Worm (Caenorhabditis elegans) whole organism, young adult: Measurements from ENCODE around the gene cec-6.

Experiments
- B0336.3 ChIP-seq: fragments of 200-800 bp; sonication (Bioruptor generic); IDR thresholded peaks from 2 replicates; pipeline ENCODE4 v1.3.6; 2022; ENCODE audit warnings: missing genetic modification characterization, missing compliant biosample characterization
- C17E4.6 ChIP-seq: fragments of 200-800 bp; sonication (Bioruptor generic); IDR thresholded peaks from 2 replicates; pipeline ENCODE4 v1.3.6; 2022; ENCODE audit warnings: missing genetic modification reagents, missing genetic modification characterization, missing compliant biosample characterization
- F23B12.7 ChIP-seq: sonication (generic microtip); optimal IDR thresholded peaks from 2 replicates; lab custom pipeline; 2017; ENCODE audit warnings: missing genetic modification characterization, mild to moderate bottlenecking, missing compliant biosample characterization, antibody characterized with exemption, moderate library complexity; ENCODE audit not compliant: insufficient read depth
- F39B2.1 ChIP-seq: fragments of 200-800 bp; sonication (Bioruptor generic); IDR thresholded peaks from 2 replicates; pipeline ENCODE4 v1.3.6; 2022; ENCODE audit warnings: missing genetic modification reagents, missing genetic modification characterization, missing compliant biosample characterization
- F55B11.4 ChIP-seq: sonication (generic microtip); optimal IDR thresholded peaks from 2 replicates; lab custom pipeline; 2016; ENCODE audit warnings: missing compliant biosample characterization, missing genetic modification characterization, borderline replicate concordance; ENCODE audit not compliant: insufficient read depth
- K11D2.4 ChIP-seq: fragments of 200-800 bp; sonication (Bioruptor generic); IDR thresholded peaks from 2 replicates; pipeline ENCODE4 v1.3.6; 2022; ENCODE audit warnings: missing genetic modification reagents, missing genetic modification characterization, missing compliant biosample characterization
- Y95B8A.8 ChIP-seq: fragments of 200-800 bp; sonication (Bioruptor generic); IDR thresholded peaks from 2 replicates; pipeline ENCODE4 v1.3.6; 2022; ENCODE audit warnings: missing genetic modification reagents, missing genetic modification characterization, missing compliant biosample characterization
- aptf-2 ChIP-seq: fragments of 200-800 bp; sonication (Bioruptor generic); conservative IDR thresholded peaks from 2 replicates; pipeline ENCODE4 v1.3.6; 2022; ENCODE audit warnings: missing genetic modification reagents, missing genetic modification characterization, missing compliant biosample characterization
- athp-1 ChIP-seq: sonication (generic microtip); optimal IDR thresholded peaks from 2 replicates; lab custom pipeline; 2017; ENCODE audit warnings: mild to moderate bottlenecking, missing genetic modification characterization, missing compliant biosample characterization
- attf-5 ChIP-seq: fragments of 200-800 bp; sonication (Bioruptor generic); optimal IDR thresholded peaks from 2 replicates; lab custom pipeline; 2018; ENCODE audit warnings: mild to moderate bottlenecking, missing genetic modification characterization, missing compliant biosample characterization
- bed-1 ChIP-seq: fragments of 200-800 bp; sonication (Bioruptor generic); IDR thresholded peaks from 2 replicates; pipeline ENCODE4 v1.3.6; 2022; ENCODE audit warnings: missing genetic modification reagents, missing genetic modification characterization, missing compliant biosample characterization
- cebp-1 ChIP-seq, 2 experiments: fragments of 200-800 bp in 1 of 2; sonication (Bioruptor generic) in 1 of 2; sonication (generic microtip) in 1 of 2; IDR thresholded peaks in 1 of 2; optimal IDR thresholded peaks in 1 of 2; 2 replicates each; pipeline versions ENCODE4 v1.3.6 to Lab custom; 2017 to 2022; ENCODE audit warnings: missing compliant biosample characterization in 2 of 2, missing genetic modification characterization in 2 of 2, mild to moderate bottlenecking in 1 of 2, missing genetic modification reagents in 1 of 2, moderate library complexity in 1 of 2
- cebp-2 ChIP-seq: fragments of 200-800 bp; sonication (Bioruptor generic); IDR thresholded peaks from 2 replicates; pipeline ENCODE4 v1.3.6; 2022; ENCODE audit warnings: missing genetic modification characterization, missing compliant biosample characterization
- ceh-40 ChIP-seq: fragments of 200-800 bp; sonication (Bioruptor generic); IDR thresholded peaks from 2 replicates; pipeline ENCODE4 v1.3.6; 2022; ENCODE audit warnings: missing genetic modification characterization, missing compliant biosample characterization
- chd-7 ChIP-seq: sonication (generic microtip); optimal IDR thresholded peaks from 2 replicates; lab custom pipeline; 2016; ENCODE audit warnings: mild to moderate bottlenecking, missing genetic modification characterization, moderate library complexity, missing compliant biosample characterization
- dox-1 ChIP-seq: fragments of 200-800 bp; sonication (Bioruptor generic); IDR thresholded peaks from 2 replicates; pipeline ENCODE4 v1.3.6; 2022; ENCODE audit warnings: missing genetic modification reagents, missing genetic modification characterization, missing compliant biosample characterization
- egl-44 ChIP-seq: fragments of 200-800 bp; sonication (Bioruptor generic); IDR thresholded peaks from 2 replicates; pipeline ENCODE4 v1.3.6; 2022; ENCODE audit warnings: missing genetic modification reagents, missing genetic modification characterization, missing compliant biosample characterization
- ekl-4 ChIP-seq: fragments of 200-800 bp; sonication (Bioruptor generic); IDR thresholded peaks from 2 replicates; pipeline ENCODE4 v1.3.6; 2022; ENCODE audit warnings: missing genetic modification reagents, missing genetic modification characterization, missing compliant biosample characterization
- ets-4 ChIP-seq: fragments of 200-800 bp; sonication (Bioruptor generic); optimal IDR thresholded peaks from 2 replicates; lab custom pipeline; 2018; ENCODE audit warnings: mild to moderate bottlenecking, missing genetic modification characterization, missing compliant biosample characterization
- gei-17 ChIP-seq: fragments of 200-800 bp; sonication (Bioruptor generic); optimal IDR thresholded peaks from 2 replicates; lab custom pipeline; 2018; ENCODE audit warnings: mild to moderate bottlenecking, missing genetic modification characterization, missing compliant biosample characterization
- hlh-26 ChIP-seq: fragments of 200-800 bp; sonication (Bioruptor generic); conservative IDR thresholded peaks from 2 replicates; pipeline ENCODE4 v1.3.6; 2022; ENCODE audit warnings: missing genetic modification reagents, missing genetic modification characterization, missing compliant biosample characterization
- hsf-1 ChIP-seq: fragments of 200-800 bp; sonication (Bioruptor generic); IDR thresholded peaks from 2 replicates; pipeline ENCODE4 v1.3.6; 2022; ENCODE audit warnings: missing genetic modification reagents, missing genetic modification characterization, missing compliant biosample characterization
- let-607 ChIP-seq, 2 experiments: fragments of 200-800 bp in 1 of 2; sonication (Bioruptor generic) in 1 of 2; sonication (generic microtip) in 1 of 2; optimal IDR thresholded peaks; 2 replicates each; lab custom pipeline; 2016 to 2018; ENCODE audit warnings: mild to moderate bottlenecking in 2 of 2, missing compliant biosample characterization in 2 of 2, missing genetic modification characterization in 2 of 2, moderate library complexity in 2 of 2, missing genotype in 1 of 2
- lin-35 ChIP-seq, 3 experiments: fragments of 150-350 bp in 2 of 3; sonication (generic microtip) in 1 of 3; optimal IDR thresholded peaks; 2 replicates each; lab custom pipeline; 2014 to 2018; ENCODE audit warnings: missing biosample characterization in 3 of 3, missing genetic modification characterization in 3 of 3, missing genetic modification reagents in 3 of 3
- lin-40 ChIP-seq: sonication (generic microtip); optimal IDR thresholded peaks from 2 replicates; lab custom pipeline; 2016; ENCODE audit warnings: missing genetic modification characterization, mild to moderate bottlenecking, missing compliant biosample characterization, missing genotype, missing genetic modification reagents
- lin-54 ChIP-seq: fragments of 200-800 bp; sonication (Bioruptor generic); optimal IDR thresholded peaks from 2 replicates; lab custom pipeline; 2018; ENCODE audit warnings: mild to moderate bottlenecking, missing genetic modification characterization, missing compliant biosample characterization
- lir-1 ChIP-seq: fragments of 200-800 bp; sonication (Bioruptor generic); conservative IDR thresholded peaks from 2 replicates; pipeline ENCODE4 v1.3.6; 2022; ENCODE audit warnings: missing genetic modification reagents, missing genetic modification characterization, missing compliant biosample characterization
- madf-10 ChIP-seq: sonication (generic microtip); optimal IDR thresholded peaks from 2 replicates; lab custom pipeline; 2016; ENCODE audit warnings: mild to moderate bottlenecking, missing genetic modification characterization, missing compliant biosample characterization
- mcd-1 ChIP-seq: fragments of 200-800 bp; sonication (Bioruptor generic); IDR thresholded peaks from 2 replicates; pipeline ENCODE4 v1.3.6; 2022; ENCODE audit warnings: missing genetic modification reagents, missing genetic modification characterization, missing compliant biosample characterization
- nhr-179 ChIP-seq: sonication (generic microtip); optimal IDR thresholded peaks from 2 replicates; lab custom pipeline; 2016; ENCODE audit warnings: mild to moderate bottlenecking, missing genetic modification characterization, missing compliant biosample characterization
- nhr-80 ChIP-seq: sonication (generic microtip); optimal IDR thresholded peaks from 2 replicates; lab custom pipeline; 2016; ENCODE audit warnings: missing genetic modification characterization, missing compliant biosample characterization
- nhr-90 ChIP-seq: sonication (generic microtip); optimal IDR thresholded peaks from 2 replicates; lab custom pipeline; 2016; ENCODE audit warnings: missing genotype, mild to moderate bottlenecking, missing genetic modification characterization, missing compliant biosample characterization
- pbrm-1 ChIP-seq: fragments of 200-800 bp; sonication (Bioruptor generic); IDR thresholded peaks from 2 replicates; pipeline ENCODE4 v1.3.6; 2022; ENCODE audit warnings: missing genetic modification reagents, missing genetic modification characterization, missing compliant biosample characterization
- pha-4 ChIP-seq: fragments of 150-350 bp; sonication (generic microtip); optimal IDR thresholded peaks from 2 replicates; lab custom pipeline; 2014; ENCODE audit warnings: missing biosample characterization, missing genetic modification reagents, missing genetic modification characterization
- repo-1 ChIP-seq: sonication (generic microtip); optimal IDR thresholded peaks from 2 replicates; lab custom pipeline; 2017; ENCODE audit warnings: mild to moderate bottlenecking, missing genetic modification characterization, missing compliant biosample characterization
- sdz-38 ChIP-seq: sonication (generic microtip); optimal IDR thresholded peaks from 2 replicates; lab custom pipeline; 2016; ENCODE audit warnings: missing genotype, missing genetic modification characterization, missing compliant biosample characterization
- snpc-4 ChIP-seq, 5 experiments: fragments of 150-350 bp in 1 of 5; sonication (generic microtip) in 4 of 5; optimal IDR thresholded peaks; 2 replicates each; lab custom pipeline; 2014 to 2018; ENCODE audit warnings: missing genetic modification characterization in 5 of 5, missing biosample characterization in 3 of 5, antibody characterized with exemption in 2 of 5, mild to moderate bottlenecking in 2 of 5, missing compliant biosample characterization in 2 of 5, missing genotype in 2 of 5, moderate library complexity in 2 of 5, missing genetic modification reagents in 1 of 5
- tbp1 ChIP-seq: fragments of 200-800 bp; sonication (Bioruptor generic); optimal IDR thresholded peaks from 2 replicates; lab custom pipeline; 2018; ENCODE audit warnings: mild to moderate bottlenecking, missing genetic modification characterization, missing compliant biosample characterization
- tlf-1 ChIP-seq: fragments of 200-800 bp; sonication (Bioruptor generic); optimal IDR thresholded peaks from 2 replicates; lab custom pipeline; 2018; ENCODE audit warnings: mild to moderate bottlenecking, missing genetic modification characterization, missing compliant biosample characterization
- unc-62 ChIP-seq: fragments of 150-350 bp; optimal IDR thresholded peaks from 2 replicates; lab custom pipeline; 2014; ENCODE audit warnings: missing biosample characterization, missing genetic modification reagents, missing genetic modification characterization
- ztf-22 ChIP-seq: fragments of 200-800 bp; sonication (Bioruptor generic); optimal IDR thresholded peaks from 2 replicates; lab custom pipeline; 2018; ENCODE audit warnings: mild to moderate bottlenecking, missing genetic modification characterization, moderate library complexity, missing compliant biosample characterization
- ztf-28 ChIP-seq: fragments of 200-800 bp; sonication (Bioruptor generic); IDR thresholded peaks from 2 replicates; pipeline ENCODE4 v1.3.6; 2022; ENCODE audit warnings: missing genetic modification reagents, missing genetic modification characterization, missing compliant biosample characterization
- ztf-3 ChIP-seq: fragments of 200-800 bp; sonication (Bioruptor generic); optimal IDR thresholded peaks from 2 replicates; lab custom pipeline; 2018; ENCODE audit warnings: mild to moderate bottlenecking, missing genetic modification characterization, missing compliant biosample characterization

cec-6 gene

ce11 chrIV:5590120-5590519, 45.5 kb downstream of the cec-6 start:
- TF ChIP-seq F55B11.4 (no peak), ztf-22 (GFP tag; lab: Kevin White, UChicago) (peak; percentile 31), B0336.3 (0 out of 2 replicates have a peak, but pooled peaks have one; percentile 26), cebp-1 (GFP tag; IDR thresholded peaks at IDR 0.05; lab: Robert Waterston, UW) (no peak), cebp-1 (tag; optimal IDR thresholded peaks at IDR 0.05; lab: Kevin White, UChicago) (peak; percentile 62), pha-4 (peak; percentile 9), cebp-2 (GFP tag; lab: Robert Waterston, UW) (no peak), dox-1 (peak; percentile 67), tbp1 (GFP tag; lab: Kevin White, UChicago) (peak; percentile 18), aptf-2 (GFP tag; lab: Robert Waterston, UW) (no peak), ceh-40 (no peak), ets-4 (GFP tag; lab: Kevin White, UChicago) (peak; percentile 6), nhr-80 (tag; lab: Kevin White, UChicago) (peak; percentile 91), snpc-4 (GFP tag; optimal IDR thresholded peaks at IDR 0.05; lab: Kevin White, UChicago) (no peak), snpc-4 (tag; optimal IDR thresholded peaks at IDR 0.05; lab: Kevin White, UChicago) (peak in 1 of 4 experiments; percentile 16), nhr-90 (tag; lab: Kevin White, UChicago) (peak; percentile 21), madf-10 (tag; lab: Kevin White, UChicago) (peak; percentile 17), let-607 (tag; optimal IDR thresholded peaks at IDR 0.05; lab: Kevin White, UChicago) (peak; percentile 78 to 86), lin-40 (tag; lab: Kevin White, UChicago) (peak; percentile 2)

ce11 chrIV:5591134-5591533, 46.5 kb downstream of the cec-6 start:
- TF ChIP-seq C17E4.6 (GFP tag; lab: Robert Waterston, UW) (no peak), egl-44 (GFP tag; lab: Robert Waterston, UW) (peak; percentile 84; the same call in 1 of the 2 replicates), pbrm-1 (GFP tag; lab: Robert Waterston, UW) (peak; percentile 47; the same call in 1 of the 2 replicates), ekl-4 (GFP tag; lab: Robert Waterston, UW) (0 out of 2 replicates have a peak, but pooled peaks have one; percentile 35), cebp-2 (GFP tag; lab: Robert Waterston, UW) (no peak), F23B12.7 (tag; lab: Kevin White, UChicago) (peak; percentile 50), athp-1 (tag; lab: Kevin White, UChicago) (no peak), unc-62 (GFP tag; lab: Kevin White, UChicago) (peak; percentile 93), sdz-38 (no peak), attf-5 (GFP tag; lab: Kevin White, UChicago) (peak; percentile 83), gei-17 (GFP tag; lab: Kevin White, UChicago) (no peak), cebp-1 (GFP tag; IDR thresholded peaks at IDR 0.05; lab: Robert Waterston, UW) (peak; percentile 60), cebp-1 (tag; optimal IDR thresholded peaks at IDR 0.05; lab: Kevin White, UChicago) (peak; percentile 79), snpc-4 (GFP tag; optimal IDR thresholded peaks at IDR 0.05; lab: Kevin White, UChicago) (no peak), snpc-4 (tag; optimal IDR thresholded peaks at IDR 0.05; lab: Kevin White, UChicago) (peak in 3 of 4 experiments; percentile 24 to 52 (median 39)), F55B11.4 (no peak), nhr-179 (no peak), nhr-90 (tag; lab: Kevin White, UChicago) (peak; percentile 72), bed-1 (no peak), tlf-1 (peak; percentile 80), ztf-3 (peak; percentile 57), lin-54 (GFP tag; lab: Kevin White, UChicago) (peak; percentile 61), ztf-28 (GFP tag; lab: Robert Waterston, UW) (no peak), Y95B8A.8 (GFP tag; lab: Robert Waterston, UW) (peak; percentile 73; the same call in 1 of the 2 replicates), B0336.3 (peak; percentile 85), mcd-1 (GFP tag; lab: Robert Waterston, UW) (peak; percentile 41; the same call in 1 of the 2 replicates), lir-1 (GFP tag; lab: Robert Waterston, UW) (peak; percentile 66; the same call in 1 of the 2 replicates), lin-35 (GFP tag; optimal IDR thresholded peaks at IDR 0.05; lab: Kevin White, UChicago) (peak in 1 of 3 experiments; percentile 2), repo-1 (tag; lab: Kevin White, UChicago) (peak; percentile 13), hlh-26 (GFP tag; lab: Robert Waterston, UW) (no peak), K11D2.4 (GFP tag; lab: Robert Waterston, UW) (peak; percentile 80), hsf-1 (GFP tag; lab: Robert Waterston, UW) (0 out of 2 replicates have a peak, but pooled peaks have one; percentile 28), ceh-40 (0 out of 2 replicates have a peak, but pooled peaks have one; percentile 3), F39B2.1 (no peak), let-607 (tag; optimal IDR thresholded peaks at IDR 0.05; lab: Kevin White, UChicago) (peak; percentile 91 to 95), chd-7 (tag; lab: Kevin White, UChicago) (peak; percentile 92)
